Worm (Caenorhabditis elegans) whole organism, L1 larva: ENCODE data around the gene M03C11.6.

ENCODE experiments used
- dpl-1 ChIP-seq, 3 experiments: fragments of 150-350 bp in 2 of 3; sonication (generic microtip) in 1 of 3; optimal IDR thresholded peaks; 2 replicates each; lab custom pipeline; 2014 to 2017; ENCODE audit warnings: missing biosample characterization in 3 of 3, missing genetic modification characterization in 3 of 3, missing genetic modification reagents in 3 of 3
- snpc-4 ChIP-seq: fragments of 150-350 bp; optimal IDR thresholded peaks from 2 replicates; lab custom pipeline; 2014; ENCODE audit warnings: missing biosample characterization, missing genetic modification characterization
- snu-23 ChIP-seq: sonication (generic microtip); optimal IDR thresholded peaks from 2 replicates; lab custom pipeline; 2016; ENCODE audit warnings: missing genetic modification characterization, missing compliant biosample characterization
- ztf-11 ChIP-seq, 2 experiments: sonication (generic microtip); optimal IDR thresholded peaks; 2 replicates each; lab custom pipeline; 2016 to 2017; ENCODE audit warnings: missing genetic modification characterization in 2 of 2, missing biosample characterization in 1 of 2, missing compliant biosample characterization in 1 of 2
- ztf-4 ChIP-seq: fragments of 150-350 bp; optimal IDR thresholded peaks from 2 replicates; lab custom pipeline; 2014; ENCODE audit warnings: missing biosample characterization, missing genetic modification characterization

DNA sequence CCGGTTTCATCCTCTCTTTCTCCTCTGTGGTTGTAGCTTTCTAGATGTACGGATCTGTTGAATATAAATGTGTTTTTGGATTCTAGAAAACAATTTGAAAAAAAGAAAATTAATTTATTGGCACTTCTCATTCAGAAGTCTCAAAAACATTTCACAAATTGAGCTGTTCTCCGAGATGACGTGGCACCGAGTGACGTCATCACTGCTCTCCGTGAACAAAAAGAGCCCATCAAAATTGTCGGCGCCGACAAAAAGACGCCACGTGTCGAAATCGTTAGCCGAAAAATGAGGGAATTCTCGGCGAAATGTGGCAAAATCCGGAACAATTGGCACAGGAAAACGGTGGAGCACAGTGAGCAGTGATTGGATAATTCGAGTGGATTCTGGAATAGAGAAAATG is 2.1 kb downstream of the M03C11.6 start:
- TF ChIP-seq snu-23 (GFP tag; lab: Kevin White, UChicago) (no peak), dpl-1 (GFP tag; optimal IDR thresholded peaks at IDR 0.05; lab: Kevin White, UChicago) (no peak), ztf-11 (tag; optimal IDR thresholded peaks at IDR 0.05; lab: Kevin White, UChicago) (no peak), ztf-4 (no peak), snpc-4 (tag; lab: Kevin White, UChicago) (no peak)
